Fruit fly (Drosophila melanogaster) S2 (cell line): ENCODE measurements around the gene PolZ2.

Experiments used
- CG8478 ChIP-seq: fragments of >200 bp; optimal IDR thresholded peaks from 2 replicates; lab custom pipeline; 2018
- CTCF ChIP-seq, 2 experiments: fragments of >200 bp; optimal IDR thresholded peaks; 2 replicates each; lab custom pipeline; 2018

dm6 chr3R:5615484-5615883 is 26.8 kb downstream of the PolZ2 start:
- TF ChIP-seq CTCF (optimal IDR thresholded peaks at IDR 0.05; lab: Kevin White, UChicago) (no peak), CG8478 (no peak)
